Fruit fly (Drosophila melanogaster) whole organism, embryonic: Measurements from ENCODE around the gene CG4297.
A peak's percentile ranks its signal among the peaks of the same experiment; 100 is the strongest.

Experiments used
- Aef1 ChIP-seq: fragments of 200-800 bp; sonication (Bioruptor generic); IDR thresholded peaks from 3 replicates; pipeline ENCODE4 v1.3.6; 2022; ENCODE audit warnings: missing biosample characterization, missing genetic modification characterization
- Antp ChIP-seq: fragments of 200-800 bp; sonication (Bioruptor generic); optimal IDR thresholded peaks from 3 replicates; lab custom pipeline; 2016; ENCODE audit warnings: missing biosample characterization, missing genetic modification characterization
- Awh ChIP-seq: fragments of 200-800 bp; sonication (Bioruptor generic); IDR thresholded peaks from 2 replicates; pipeline ENCODE4, ENCODE4 v1.3.6; 2022; ENCODE audit warnings: missing biosample characterization, missing genetic modification characterization
- Bteb2 ChIP-seq: fragments of 200-800 bp; sonication (Bioruptor generic); optimal IDR thresholded peaks from 2 replicates; lab custom pipeline; 2016; ENCODE audit warnings: missing biosample characterization, missing genetic modification characterization
- CG10565 ChIP-seq: fragments of 200-800 bp; sonication (Bioruptor generic); optimal IDR thresholded peaks from 3 replicates; lab custom pipeline; 2016; ENCODE audit warnings: missing biosample characterization, mild to moderate bottlenecking, missing genetic modification characterization
- CG11085 ChIP-seq: fragments of 200-800 bp; sonication (Bioruptor generic); IDR thresholded peaks from 2 replicates; pipeline ENCODE4 v1.3.6; 2022; ENCODE audit warnings: missing biosample characterization, missing genetic modification characterization
- CG11093 ChIP-seq: fragments of 200-800 bp; sonication (Bioruptor generic); IDR thresholded peaks from 3 replicates; pipeline ENCODE4 v1.3.6; 2022; ENCODE audit warnings: missing biosample characterization, missing genetic modification characterization
- CG12219 ChIP-seq: fragments of 200-800 bp; sonication (Bioruptor generic); optimal IDR thresholded peaks from 3 replicates; lab custom pipeline; 2018; ENCODE audit warnings: missing biosample characterization, mild to moderate bottlenecking, missing genetic modification characterization
- CG15073 ChIP-seq: fragments of 200-800 bp; sonication (Bioruptor generic); optimal IDR thresholded peaks from 2 replicates; lab custom pipeline; 2016; ENCODE audit warnings: missing biosample characterization, missing genetic modification characterization
- CG16863 ChIP-seq: fragments of 200-800 bp; sonication (Bioruptor generic); optimal IDR thresholded peaks from 3 replicates; lab custom pipeline; 2016; ENCODE audit warnings: missing biosample characterization, missing genetic modification characterization
- CG18599 ChIP-seq: fragments of 200-800 bp; sonication (Bioruptor generic); optimal IDR thresholded peaks from 3 replicates; lab custom pipeline; 2017; ENCODE audit warnings: missing biosample characterization, missing genetic modification characterization, mild to moderate bottlenecking, moderate library complexity, missing genetic modification reagents
- CG30403 ChIP-seq: fragments of 200-800 bp; sonication (Bioruptor generic); optimal IDR thresholded peaks from 3 replicates; lab custom pipeline; 2016; ENCODE audit warnings: missing biosample characterization, missing genetic modification characterization
- CG3065 ChIP-seq: fragments of 200-800 bp; sonication (Bioruptor generic); optimal IDR thresholded peaks from 2 replicates; lab custom pipeline; 2016; ENCODE audit warnings: missing biosample characterization, missing genetic modification characterization
- CG31365 ChIP-seq: fragments of 200-800 bp; sonication (Bioruptor generic); optimal IDR thresholded peaks from 2 replicates; lab custom pipeline; 2018; ENCODE audit warnings: missing biosample characterization, mild to moderate bottlenecking, missing genetic modification characterization
- CG34422 ChIP-seq: fragments of 200-800 bp; sonication (Bioruptor generic); IDR thresholded peaks from 3 replicates; pipeline ENCODE4 v1.3.6; 2022; ENCODE audit warnings: missing biosample characterization, missing genetic modification characterization
- CG3838 ChIP-seq: fragments of 200-800 bp; sonication (Bioruptor generic); optimal IDR thresholded peaks from 3 replicates; lab custom pipeline; 2016; ENCODE audit warnings: missing biosample characterization, missing genetic modification characterization
- CG4328 ChIP-seq: fragments of 200-800 bp; sonication (Bioruptor generic); optimal IDR thresholded peaks from 3 replicates; lab custom pipeline; 2017; ENCODE audit warnings: missing biosample characterization, missing genetic modification reagents, missing genetic modification characterization
- CG4730 ChIP-seq: fragments of 200-800 bp; sonication (Bioruptor generic); IDR thresholded peaks from 2 replicates; pipeline ENCODE4 v1.3.6; 2022; ENCODE audit warnings: missing biosample characterization, missing genetic modification characterization
- CG6272 ChIP-seq: fragments of 200-800 bp; sonication (Bioruptor generic); IDR thresholded peaks from 2 replicates; pipeline ENCODE4 v1.3.6; 2022; ENCODE audit warnings: missing biosample characterization, missing genetic modification characterization
- CG9876 ChIP-seq: fragments of 200-800 bp; sonication (Bioruptor generic); optimal IDR thresholded peaks from 2 replicates; lab custom pipeline; 2016; ENCODE audit warnings: missing biosample characterization, missing genetic modification characterization
- Chrac-16 ChIP-seq: fragments of 200-800 bp; sonication (Bioruptor generic); optimal IDR thresholded peaks from 3 replicates; lab custom pipeline; 2016; ENCODE audit warnings: missing biosample characterization, missing genetic modification characterization
- E2f1 ChIP-seq: fragments of 200-800 bp; sonication (Bioruptor generic); IDR thresholded peaks from 2 replicates; pipeline ENCODE4 v1.3.6; 2022; ENCODE audit warnings: missing biosample characterization, missing genetic modification characterization
- HLHmδ ChIP-seq: fragments of 200-800 bp; sonication (Bioruptor generic); optimal IDR thresholded peaks from 2 replicates; lab custom pipeline; 2018; ENCODE audit warnings: missing biosample characterization, mild to moderate bottlenecking, missing genetic modification characterization, moderate library complexity
- Lhr ChIP-seq: fragments of 200-800 bp; sonication (Bioruptor generic); optimal IDR thresholded peaks from 3 replicates; lab custom pipeline; 2017; ENCODE audit warnings: mild to moderate bottlenecking, missing biosample characterization, missing genetic modification reagents, missing genetic modification characterization
- Neu2 ChIP-seq: fragments of 200-800 bp; sonication (Bioruptor generic); optimal IDR thresholded peaks from 3 replicates; lab custom pipeline; 2016; ENCODE audit warnings: missing biosample characterization, missing genetic modification characterization, borderline replicate concordance
- Oli ChIP-seq: fragments of 200-800 bp; sonication (Bioruptor generic); optimal IDR thresholded peaks from 2 replicates; lab custom pipeline; 2018; ENCODE audit warnings: missing biosample characterization, mild to moderate bottlenecking, missing genetic modification characterization, moderate library complexity
- Optix ChIP-seq: fragments of 200-800 bp; sonication (Bioruptor generic); IDR thresholded peaks from 3 replicates; pipeline ENCODE4 v1.3.6; 2022; ENCODE audit warnings: missing biosample characterization, missing genetic modification characterization
- Scr ChIP-seq: fragments of 200-800 bp; sonication (Bioruptor generic); IDR thresholded peaks from 2 replicates; pipeline ENCODE4 v1.3.6; 2022; ENCODE audit warnings: missing biosample characterization, missing genetic modification characterization; ENCODE audit not compliant: partially characterized antibody
- Vsx1 ChIP-seq: fragments of 200-800 bp; sonication (Bioruptor generic); optimal IDR thresholded peaks from 2 replicates; lab custom pipeline; 2017; ENCODE audit warnings: missing biosample characterization, mild to moderate bottlenecking, missing genetic modification characterization, missing genetic modification reagents
- al ChIP-seq: fragments of 200-800 bp; sonication (Bioruptor generic); IDR thresholded peaks from 2 replicates; pipeline ENCODE4 v1.3.6; 2022; ENCODE audit warnings: missing biosample characterization, missing genetic modification characterization
- bab2 ChIP-seq: fragments of 200-800 bp; sonication (Bioruptor generic); optimal IDR thresholded peaks from 2 replicates; lab custom pipeline; 2016; ENCODE audit warnings: missing biosample characterization, missing genetic modification characterization
- bowl ChIP-seq: fragments of 200-800 bp; sonication (Bioruptor generic); IDR thresholded peaks from 2 replicates; pipeline ENCODE4 v1.3.6; 2022; ENCODE audit warnings: missing biosample characterization, missing genetic modification characterization
- bsh ChIP-seq, 2 experiments: fragments of 200-800 bp; sonication (Bioruptor generic); optimal IDR thresholded peaks; 2 replicates each; lab custom pipeline; 2017 to 2018; ENCODE audit warnings: mild to moderate bottlenecking in 2 of 2, missing biosample characterization in 2 of 2, missing genetic modification characterization in 2 of 2, moderate library complexity in 1 of 2
- crp ChIP-seq, 2 experiments: fragments of 200-800 bp; sonication (Bioruptor generic); optimal IDR thresholded peaks; 2 replicates in 1 of 2; 3 replicates in 1 of 2; lab custom pipeline; 2017; ENCODE audit warnings: missing biosample characterization in 2 of 2, missing genetic modification characterization in 2 of 2, mild to moderate bottlenecking in 1 of 2, moderate library complexity in 1 of 2
- dpn ChIP-seq, 2 experiments: fragments of 200-800 bp; sonication (Bioruptor generic); optimal IDR thresholded peaks; 3 replicates each; lab custom pipeline; 2016; ENCODE audit warnings: missing biosample characterization in 2 of 2, missing genetic modification characterization in 2 of 2
- eyg ChIP-seq: fragments of 200-800 bp; sonication (Bioruptor generic); optimal IDR thresholded peaks from 3 replicates; lab custom pipeline; 2016; ENCODE audit warnings: missing biosample characterization, missing genetic modification characterization
- fd64A ChIP-seq: fragments of 200-800 bp; sonication (Bioruptor generic); optimal IDR thresholded peaks from 3 replicates; lab custom pipeline; 2018; ENCODE audit warnings: missing biosample characterization, mild to moderate bottlenecking, missing genetic modification characterization
- gem ChIP-seq: fragments of 200-800 bp; sonication (Bioruptor generic); optimal IDR thresholded peaks from 2 replicates; lab custom pipeline; 2019; ENCODE audit warnings: missing biosample characterization, mild to moderate bottlenecking, missing genetic modification characterization, moderate library complexity
- lola ChIP-seq, 3 experiments: fragments of >200 bp in 2 of 3; fragments of 200-800 bp in 1 of 3; sonication (Bioruptor generic) in 1 of 3; optimal IDR thresholded peaks; 2 replicates each; lab custom pipeline; 2017 to 2019; ENCODE audit warnings: missing biosample characterization in 3 of 3, missing genetic modification characterization in 3 of 3, mild to moderate bottlenecking in 1 of 3, moderate library complexity in 1 of 3
- maf-S ChIP-seq: fragments of 200-800 bp; sonication (Bioruptor generic); optimal IDR thresholded peaks from 2 replicates; lab custom pipeline; 2016; ENCODE audit warnings: missing biosample characterization, missing genetic modification characterization
- org-1 ChIP-seq: fragments of 200-800 bp; sonication (Bioruptor generic); optimal IDR thresholded peaks from 2 replicates; lab custom pipeline; 2017; ENCODE audit warnings: missing biosample characterization, missing genetic modification characterization
- peb ChIP-seq: fragments of 200-800 bp; sonication (Bioruptor generic); IDR thresholded peaks from 2 replicates; pipeline ENCODE4 v1.3.6; 2022; ENCODE audit warnings: missing biosample characterization, missing genetic modification characterization
- row ChIP-seq: fragments of 200-800 bp; sonication (Bioruptor generic); IDR thresholded peaks from 3 replicates; pipeline ENCODE4 v1.3.6; 2022; ENCODE audit warnings: missing biosample characterization, missing genetic modification characterization
- run ChIP-seq: fragments of 200-800 bp; sonication (Bioruptor generic); optimal IDR thresholded peaks from 3 replicates; lab custom pipeline; 2018; ENCODE audit warnings: missing biosample characterization, mild to moderate bottlenecking, missing genetic modification characterization
- sisA ChIP-seq: fragments of 200-800 bp; sonication (Bioruptor generic); IDR thresholded peaks from 2 replicates; pipeline ENCODE4 v1.3.6; 2022; ENCODE audit warnings: missing biosample characterization, missing genetic modification characterization
- tio ChIP-seq: fragments of 200-800 bp; sonication (Bioruptor generic); optimal IDR thresholded peaks from 2 replicates; lab custom pipeline; 2017; ENCODE audit warnings: missing biosample characterization, missing genetic modification characterization, inconsistent platforms
- toy ChIP-seq: fragments of 200-800 bp; sonication (Bioruptor generic); IDR thresholded peaks from 2 replicates; pipeline ENCODE4 v1.3.6; 2022; ENCODE audit warnings: missing biosample characterization, missing genetic modification characterization
- tx ChIP-seq: fragments of 200-800 bp; sonication (Bioruptor generic); optimal IDR thresholded peaks from 2 replicates; lab custom pipeline; 2016; ENCODE audit warnings: missing biosample characterization, missing genetic modification characterization
- unc-4 ChIP-seq: fragments of 200-800 bp; sonication (Bioruptor generic); IDR thresholded peaks from 2 replicates; pipeline ENCODE4 v1.3.6; 2022; ENCODE audit warnings: missing biosample characterization, missing genetic modification characterization; ENCODE audit not compliant: partially characterized antibody
- wdn ChIP-seq: fragments of 200-800 bp; sonication (Bioruptor generic); IDR thresholded peaks from 2 replicates; pipeline ENCODE4 v1.3.6; 2022; ENCODE audit warnings: missing biosample characterization, missing genetic modification characterization

Gene CG4297

DNA sequence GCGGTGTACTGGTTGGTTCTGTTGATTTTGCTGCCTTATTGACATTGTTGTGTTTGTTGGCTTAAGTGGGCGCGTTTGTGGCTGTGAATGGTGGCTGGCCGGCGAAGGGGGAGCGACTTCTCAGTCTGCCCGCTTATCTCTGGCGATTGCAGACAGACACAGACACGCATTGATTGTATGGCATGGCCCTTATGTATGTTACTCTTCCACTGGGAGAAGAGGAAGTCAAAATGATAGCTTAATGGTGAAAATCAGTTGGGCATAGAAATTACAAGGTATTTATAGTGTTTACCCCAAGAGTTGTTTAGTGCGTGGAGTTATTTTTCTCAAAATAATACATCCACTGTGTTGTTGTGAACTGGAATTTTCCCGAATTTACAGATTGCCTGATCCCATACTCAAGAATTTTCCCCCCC lies 13.8 kb upstream of the CG4297 start (continued):
- peak; percentile 95 for TF ChIP-seq CG18599 (GFP tag; lab: Kevin White, UChicago)
- TF ChIP-seq lola (GFP tag; optimal IDR thresholded peaks at IDR 0.05; lab: Kevin White, UChicago), result peak in 1 of 3 experiments; percentile 61
- peak; percentile 34 for TF ChIP-seq sisA (GFP tag; lab: Robert Waterston, UW)
- peak; percentile 83 for TF ChIP-seq maf-S (GFP tag; lab: Kevin White, UChicago)
- peak; percentile 91 for TF ChIP-seq eyg
- peak; percentile 90 for TF ChIP-seq CG9876 (GFP tag; lab: Kevin White, UChicago)
- TF ChIP-seq CG6272 (GFP tag; lab: Robert Waterston, UW), result no peak
- TF ChIP-seq Optix (GFP tag; lab: Robert Waterston, UW), result peak; percentile 73; the same call in 2 of the 3 replicates
- TF ChIP-seq gem (tag; lab: Kevin White, UChicago), result peak; percentile 81
- TF ChIP-seq run (tag; lab: Kevin White, UChicago), result peak; percentile 76
- peak; percentile 70 for TF ChIP-seq Bteb2 (GFP tag; lab: Kevin White, UChicago)
- TF ChIP-seq fd64A (GFP tag; lab: Kevin White, UChicago), result peak; percentile 96
- peak; percentile 21 for TF ChIP-seq Chrac-16
- no peak for TF ChIP-seq Neu2 (GFP tag; lab: Kevin White, UChicago)
- TF ChIP-seq CG3838 (GFP tag; lab: Kevin White, UChicago), result peak; percentile 91
- peak; percentile 55; the same call in 1 of the 2 replicates for TF ChIP-seq toy
- peak; percentile 77; the same call in 2 of the 3 replicates for TF ChIP-seq CG11093 (GFP tag; lab: Robert Waterston, UW)
- TF ChIP-seq CG11085 (GFP tag; lab: Robert Waterston, UW), result 0 out of 2 replicates have a peak, but pooled peaks have one; percentile 37
- peak; percentile 60; the same call in 2 of the 3 replicates for TF ChIP-seq Aef1
- peak; percentile 94 for TF ChIP-seq CG16863 (GFP tag; lab: Kevin White, UChicago)
- peak; percentile 83 for TF ChIP-seq Antp
- TF ChIP-seq Lhr (GFP tag; lab: Kevin White, UChicago), result peak; percentile 86
- peak; percentile 57 to 86 for TF ChIP-seq bsh (GFP tag; optimal IDR thresholded peaks at IDR 0.05; lab: Kevin White, UChicago)
- TF ChIP-seq dpn (GFP tag; optimal IDR thresholded peaks at IDR 0.05; lab: Kevin White, UChicago), result peak; percentile 85
- TF ChIP-seq CG4730 (GFP tag; lab: Robert Waterston, UW), result 0 out of 2 replicates have a peak, but pooled peaks have one; percentile 33
- TF ChIP-seq org-1 (GFP tag; lab: Kevin White, UChicago), result peak; percentile 94
- 0 out of 2 replicates have a peak, but pooled peaks have one; percentile 40 for TF ChIP-seq al (GFP tag; lab: Robert Waterston, UW)
- peak; percentile 69; the same call in 1 of the 3 replicates for TF ChIP-seq CG34422 (GFP tag; lab: Robert Waterston, UW)
- TF ChIP-seq CG30403 (GFP tag; lab: Kevin White, UChicago), result peak; percentile 65
- TF ChIP-seq peb (GFP tag; lab: Robert Waterston, UW), result peak; percentile 69; the same call in 1 of the 2 replicates
- no peak for TF ChIP-seq Scr
- TF ChIP-seq E2f1 (GFP tag; lab: Robert Waterston, UW), result peak; percentile 64
- TF ChIP-seq bowl (GFP tag; lab: Robert Waterston, UW), result peak; percentile 72
- peak; percentile 76 for TF ChIP-seq row (GFP tag; lab: Robert Waterston, UW)
- peak; percentile 23 for TF ChIP-seq CG15073
- TF ChIP-seq unc-4 (GFP tag; lab: Robert Waterston, UW), result no peak
- peak; percentile 85 for TF ChIP-seq CG12219 (GFP tag; lab: Kevin White, UChicago)
- peak; percentile 82 for TF ChIP-seq tx (GFP tag; lab: Kevin White, UChicago)
- peak; percentile 82 for TF ChIP-seq CG31365 (tag; lab: Kevin White, UChicago)
- peak; percentile 96 for TF ChIP-seq bab2
- peak; percentile 72 for TF ChIP-seq CG10565 (GFP tag; lab: Kevin White, UChicago)
- TF ChIP-seq Awh (GFP tag; lab: Robert Waterston, UW), result peak; percentile 96
- TF ChIP-seq Oli (tag; lab: Kevin White, UChicago), result peak; percentile 58
- peak; percentile 96 for TF ChIP-seq Vsx1
- peak; percentile 54; the same call in 1 of the 2 replicates for TF ChIP-seq wdn (GFP tag; lab: Robert Waterston, UW)
- TF ChIP-seq tio, result peak; percentile 72
- TF ChIP-seq crp (GFP tag; optimal IDR thresholded peaks at IDR 0.05; lab: Kevin White, UChicago), result peak in 1 of 2 experiments; percentile 45
- peak; percentile 86 for TF ChIP-seq CG3065 (GFP tag; lab: Kevin White, UChicago)
- peak; percentile 93 for TF ChIP-seq CG4328 (GFP tag; lab: Kevin White, UChicago)
- TF ChIP-seq HLHmδ (GFP tag; lab: Kevin White, UChicago), result peak; percentile 98
